Worm (Caenorhabditis elegans): ENCODE results near the gene ZK896.1.

- TF ChIP-seq Y55F3AM.14 (GFP tag; optimal IDR thresholded peaks at IDR 0.05) (no peak), nhr-77 (tag; optimal IDR thresholded peaks at IDR 0.05) (no peak), zag-1 (tag; optimal IDR thresholded peaks at IDR 0.05) (no peak), nhr-237 (tag; optimal IDR thresholded peaks at IDR 0.05) (no peak), snpc-4 (tag; optimal IDR thresholded peaks at IDR 0.05) (no peak), lin-13 (GFP tag; optimal IDR thresholded peaks at IDR 0.05) (no peak), elt-3 (tag; optimal IDR thresholded peaks at IDR 0.05) (no peak)
These were observed 39.8 kb downstream of the ZK896.1 start for ce11 chrIV:12835363-12835762.
